Fruit fly (Drosophila melanogaster) whole organism, embryonic: ENCODE results near the gene CG17036.

Experiments
- Asciz ChIP-seq: fragments of 200-800 bp; sonication (Bioruptor generic); optimal IDR thresholded peaks from 2 replicates; lab custom pipeline; 2017; ENCODE audit warnings: missing biosample characterization, mild to moderate bottlenecking, missing genetic modification characterization, missing genetic modification reagents
- BtbVII ChIP-seq: fragments of 200-800 bp; sonication (Bioruptor generic); optimal IDR thresholded peaks from 3 replicates; lab custom pipeline; 2017; ENCODE audit warnings: missing biosample characterization, mild to moderate bottlenecking, missing genetic modification characterization
- CG10209 ChIP-seq: fragments of 200-800 bp; sonication (Bioruptor generic); optimal IDR thresholded peaks from 3 replicates; lab custom pipeline; 2017; ENCODE audit warnings: missing biosample characterization, mild to moderate bottlenecking, missing genetic modification characterization, missing genetic modification reagents
- CG1024 ChIP-seq: fragments of 200-800 bp; sonication (Bioruptor generic); IDR thresholded peaks from 2 replicates; pipeline ENCODE4 v1.3.6; 2022; ENCODE audit warnings: missing biosample characterization, missing genetic modification characterization
- CG10979 ChIP-seq: fragments of 200-800 bp; sonication (Bioruptor generic); optimal IDR thresholded peaks from 2 replicates; lab custom pipeline; 2018; ENCODE audit warnings: missing biosample characterization, mild to moderate bottlenecking, missing genetic modification characterization, moderate library complexity
- CG11504 ChIP-seq: fragments of 200-800 bp; sonication (Bioruptor generic); optimal IDR thresholded peaks from 3 replicates; lab custom pipeline; 2019; ENCODE audit warnings: missing biosample characterization, mild to moderate bottlenecking, missing genetic modification characterization, moderate library complexity
- CG14014 ChIP-seq: fragments of 200-800 bp; sonication (Bioruptor generic); IDR thresholded peaks from 2 replicates; pipeline ENCODE4 v1.3.6; 2022; ENCODE audit warnings: missing biosample characterization, missing genetic modification characterization
- CG1603 ChIP-seq: fragments of 200-800 bp; sonication (Bioruptor generic); optimal IDR thresholded peaks from 2 replicates; lab custom pipeline; 2019; ENCODE audit warnings: missing biosample characterization, mild to moderate bottlenecking, missing genetic modification characterization, moderate library complexity
- CG16815 ChIP-seq: fragments of 200-800 bp; sonication (Bioruptor generic); optimal IDR thresholded peaks from 3 replicates; lab custom pipeline; 2017; ENCODE audit warnings: missing biosample characterization, mild to moderate bottlenecking, missing genetic modification characterization
- CG17361 ChIP-seq: fragments of 200-800 bp; sonication (Bioruptor generic); IDR thresholded peaks from 3 replicates; pipeline ENCODE4 v1.3.6; 2022; ENCODE audit warnings: missing biosample characterization, missing genetic modification characterization
- CG17912 ChIP-seq: fragments of 200-800 bp; sonication (Bioruptor generic); optimal IDR thresholded peaks from 2 replicates; lab custom pipeline; 2018; ENCODE audit warnings: missing biosample characterization, mild to moderate bottlenecking, missing genetic modification characterization
- CG30403 ChIP-seq: fragments of 200-800 bp; sonication (Bioruptor generic); optimal IDR thresholded peaks from 3 replicates; lab custom pipeline; 2016; ENCODE audit warnings: missing biosample characterization, missing genetic modification characterization
- CG32772 ChIP-seq: fragments of 200-800 bp; sonication (Bioruptor generic); IDR thresholded peaks from 2 replicates; pipeline ENCODE4 v1.3.6; 2022; ENCODE audit warnings: missing biosample characterization, missing genetic modification characterization
- CG34376 ChIP-seq: fragments of 200-800 bp; sonication (Bioruptor generic); optimal IDR thresholded peaks from 2 replicates; lab custom pipeline; 2018; ENCODE audit warnings: missing biosample characterization, mild to moderate bottlenecking, missing genetic modification characterization
- CG4360 ChIP-seq: fragments of 200-800 bp; sonication (Bioruptor generic); IDR thresholded peaks from 2 replicates; pipeline ENCODE4 v1.3.6; 2022; ENCODE audit warnings: missing biosample characterization, missing genetic modification characterization
- CG4820 ChIP-seq: fragments of 200-800 bp; sonication (Bioruptor generic); optimal IDR thresholded peaks from 3 replicates; lab custom pipeline; 2016; ENCODE audit warnings: missing biosample characterization, missing genetic modification characterization
- CG5180 ChIP-seq: fragments of 200-800 bp; sonication (Bioruptor generic); optimal IDR thresholded peaks from 3 replicates; lab custom pipeline; 2017; ENCODE audit warnings: missing biosample characterization, missing genetic modification characterization, mild to moderate bottlenecking, moderate library complexity, missing genetic modification reagents
- CG7839 ChIP-seq: fragments of 200-800 bp; sonication (Bioruptor generic); optimal IDR thresholded peaks from 3 replicates; lab custom pipeline; 2018; ENCODE audit warnings: missing biosample characterization, mild to moderate bottlenecking, missing genetic modification characterization, moderate library complexity
- CG7987 ChIP-seq: fragments of 200-800 bp; sonication (Bioruptor generic); optimal IDR thresholded peaks from 2 replicates; lab custom pipeline; 2018; ENCODE audit warnings: missing biosample characterization, mild to moderate bottlenecking, missing genetic modification characterization, moderate library complexity
- Dad ChIP-seq: fragments of 200-800 bp; sonication (Bioruptor generic); optimal IDR thresholded peaks from 3 replicates; lab custom pipeline; 2016; ENCODE audit warnings: missing biosample characterization, missing genetic modification characterization
- Doc2 ChIP-seq: fragments of 200-800 bp; sonication (Bioruptor generic); IDR thresholded peaks from 2 replicates; pipeline ENCODE4 v1.3.6; 2022; ENCODE audit warnings: missing biosample characterization, missing genetic modification characterization
- Max ChIP-seq: fragments of 200-800 bp; sonication (Bioruptor generic); optimal IDR thresholded peaks from 2 replicates; lab custom pipeline; 2016; ENCODE audit warnings: missing biosample characterization, mild to moderate bottlenecking, missing genetic modification characterization
- Meics ChIP-seq: fragments of 200-800 bp; sonication (Bioruptor generic); optimal IDR thresholded peaks from 2 replicates; lab custom pipeline; 2017; ENCODE audit warnings: missing biosample characterization, mild to moderate bottlenecking, missing genetic modification characterization
- Neu2 ChIP-seq: fragments of 200-800 bp; sonication (Bioruptor generic); optimal IDR thresholded peaks from 3 replicates; lab custom pipeline; 2016; ENCODE audit warnings: missing biosample characterization, missing genetic modification characterization, borderline replicate concordance
- Nf-YB ChIP-seq: fragments of 200-800 bp; sonication (Bioruptor generic); optimal IDR thresholded peaks from 3 replicates; lab custom pipeline; 2019; ENCODE audit warnings: missing biosample characterization, mild to moderate bottlenecking, missing genetic modification characterization, moderate library complexity
- Usf ChIP-seq: fragments of 200-800 bp; sonication (Bioruptor generic); optimal IDR thresholded peaks from 2 replicates; lab custom pipeline; 2017; ENCODE audit warnings: missing genotype, missing biosample characterization, missing genetic modification characterization
- br ChIP-seq: fragments of >200 bp; optimal IDR thresholded peaks from 2 replicates; lab custom pipeline; 2017
- cas ChIP-seq: fragments of 200-800 bp; sonication (Bioruptor generic); IDR thresholded peaks from 2 replicates; pipeline ENCODE4 v1.3.6; 2022; ENCODE audit warnings: missing biosample characterization, missing genetic modification characterization
- cato ChIP-seq: fragments of 200-800 bp; sonication (Bioruptor generic); optimal IDR thresholded peaks from 2 replicates; lab custom pipeline; 2016; ENCODE audit warnings: missing biosample characterization, missing genetic modification characterization, borderline replicate concordance
- crol ChIP-seq: fragments of 200-800 bp; sonication (Bioruptor generic); IDR thresholded peaks from 2 replicates; pipeline ENCODE4 v1.3.6; 2022; ENCODE audit warnings: missing biosample characterization, missing genetic modification characterization
- dimm ChIP-seq: fragments of 200-800 bp; sonication (Bioruptor generic); IDR thresholded peaks from 2 replicates; pipeline ENCODE4 v1.3.6; 2022; ENCODE audit warnings: missing biosample characterization, missing genetic modification characterization
- dmrt99B ChIP-seq: fragments of 200-800 bp; sonication (Bioruptor generic); optimal IDR thresholded peaks from 2 replicates; lab custom pipeline; 2018; ENCODE audit warnings: missing biosample characterization, mild to moderate bottlenecking, missing genetic modification characterization, moderate library complexity
- emc ChIP-seq: fragments of 200-800 bp; sonication (Bioruptor generic); optimal IDR thresholded peaks from 2 replicates; lab custom pipeline; 2016; ENCODE audit warnings: missing biosample characterization, missing genetic modification characterization
- ems ChIP-seq: fragments of 200-800 bp; sonication (Bioruptor generic); optimal IDR thresholded peaks from 3 replicates; lab custom pipeline; 2016; ENCODE audit warnings: missing biosample characterization, missing genetic modification characterization
- ewg ChIP-seq: fragments of 200-800 bp; sonication (Bioruptor generic); optimal IDR thresholded peaks from 3 replicates; lab custom pipeline; 2017; ENCODE audit warnings: mild to moderate bottlenecking, missing biosample characterization, missing genetic modification reagents, missing genetic modification characterization
- fd3F ChIP-seq: fragments of 200-800 bp; sonication (Bioruptor generic); optimal IDR thresholded peaks from 2 replicates; lab custom pipeline; 2018; ENCODE audit warnings: missing biosample characterization, mild to moderate bottlenecking, missing genetic modification characterization, moderate library complexity
- gem ChIP-seq: fragments of 200-800 bp; sonication (Bioruptor generic); optimal IDR thresholded peaks from 2 replicates; lab custom pipeline; 2019; ENCODE audit warnings: missing biosample characterization, mild to moderate bottlenecking, missing genetic modification characterization, moderate library complexity
- gsb ChIP-seq: fragments of 200-800 bp; sonication (Bioruptor generic); IDR thresholded peaks from 2 replicates; pipeline ENCODE4 v1.3.6; 2022; ENCODE audit warnings: missing biosample characterization, missing genetic modification characterization
- hbn ChIP-seq: fragments of 200-800 bp; sonication (Bioruptor generic); IDR thresholded peaks from 2 replicates; pipeline ENCODE4 v1.3.6; 2022; ENCODE audit warnings: missing biosample characterization, missing genetic modification characterization; ENCODE audit not compliant: partially characterized antibody
- insv ChIP-seq, 2 experiments: fragments of 200-800 bp; sonication (Bioruptor generic); optimal IDR thresholded peaks; 3 replicates each; lab custom pipeline; 2016 to 2018; ENCODE audit warnings: missing biosample characterization in 2 of 2, missing genetic modification characterization in 2 of 2
- ken ChIP-seq: fragments of 200-800 bp; sonication (Bioruptor generic); IDR thresholded peaks from 3 replicates; pipeline ENCODE4 v1.3.6; 2022; ENCODE audit warnings: missing biosample characterization, missing genetic modification characterization
- mirr ChIP-seq: fragments of 200-800 bp; sonication (Bioruptor generic); optimal IDR thresholded peaks from 3 replicates; lab custom pipeline; 2018; ENCODE audit warnings: missing biosample characterization, mild to moderate bottlenecking, missing genetic modification characterization
- nom ChIP-seq: fragments of 200-800 bp; sonication (Bioruptor generic); optimal IDR thresholded peaks from 2 replicates; lab custom pipeline; 2017; ENCODE audit warnings: missing biosample characterization, missing genetic modification characterization, mild to moderate bottlenecking, moderate library complexity, missing genetic modification reagents
- org-1 ChIP-seq: fragments of 200-800 bp; sonication (Bioruptor generic); optimal IDR thresholded peaks from 2 replicates; lab custom pipeline; 2017; ENCODE audit warnings: missing biosample characterization, missing genetic modification characterization
- pum ChIP-seq: fragments of 200-800 bp; sonication (Bioruptor generic); optimal IDR thresholded peaks from 2 replicates; lab custom pipeline; 2016; ENCODE audit warnings: missing biosample characterization, missing genetic modification characterization
- rib ChIP-seq: fragments of 200-800 bp; sonication (Bioruptor generic); IDR thresholded peaks from 2 replicates; pipeline ENCODE4 v1.3.6; 2022; ENCODE audit warnings: missing biosample characterization, missing genetic modification characterization
- sna ChIP-seq: fragments of 200-800 bp; sonication (Bioruptor generic); IDR thresholded peaks from 2 replicates; pipeline ENCODE4 v1.3.6; 2022; ENCODE audit warnings: missing biosample characterization, missing genetic modification characterization; ENCODE audit not compliant: partially characterized antibody
- so ChIP-seq: fragments of 200-800 bp; sonication (Bioruptor generic); IDR thresholded peaks from 3 replicates; pipeline ENCODE4 v1.3.6; 2022; ENCODE audit warnings: missing biosample characterization, missing genetic modification characterization
- sob ChIP-seq: fragments of 200-800 bp; sonication (Bioruptor generic); IDR thresholded peaks from 2 replicates; pipeline ENCODE4 v1.3.6; 2022; ENCODE audit warnings: missing biosample characterization, missing genetic modification characterization
- stc ChIP-seq: fragments of 200-800 bp; sonication (Bioruptor generic); IDR thresholded peaks from 2 replicates; pipeline ENCODE4 v1.3.6; 2022; ENCODE audit warnings: missing biosample characterization, missing genetic modification characterization
- tup ChIP-seq: fragments of 200-800 bp; sonication (Bioruptor generic); optimal IDR thresholded peaks from 2 replicates; lab custom pipeline; 2016; ENCODE audit warnings: missing biosample characterization, mild to moderate bottlenecking, missing genetic modification characterization, moderate library complexity

The CG17036 gene

dm6 chr2L:12655731-12656326 is 44.7 kb downstream of the CG17036 start (continued):
- TF ChIP-seq ewg (GFP tag; lab: Kevin White, UChicago) (peak; percentile 59), org-1 (GFP tag; lab: Kevin White, UChicago) (no peak), Asciz (GFP tag; lab: Kevin White, UChicago) (no peak), pum (GFP tag; lab: Kevin White, UChicago) (no peak), CG4820 (GFP tag; lab: Kevin White, UChicago) (no peak), insv (GFP tag; optimal IDR thresholded peaks at IDR 0.05; lab: Kevin White, UChicago) (no peak), crol (GFP tag; lab: Robert Waterston, UW) (peak; percentile 78), cato (GFP tag; lab: Kevin White, UChicago) (no peak), rib (GFP tag; lab: Robert Waterston, UW) (no peak), dmrt99B (tag; lab: Kevin White, UChicago) (peak; percentile 4), CG17912 (GFP tag; lab: Kevin White, UChicago) (no peak), Nf-YB (peak; percentile 98), br (lab: Kevin White, UChicago) (no peak), CG11504 (tag; lab: Kevin White, UChicago) (peak; percentile 57), Doc2 (no peak), BtbVII (GFP tag; lab: Kevin White, UChicago) (no peak), CG32772 (no peak), CG7987 (GFP tag; lab: Kevin White, UChicago) (no peak), tup (GFP tag; lab: Kevin White, UChicago) (no peak), CG30403 (no peak), fd3F (GFP tag; lab: Kevin White, UChicago) (no peak), mirr (GFP tag; lab: Kevin White, UChicago) (no peak), sob (GFP tag; lab: Robert Waterston, UW) (no peak), so (GFP tag; lab: Robert Waterston, UW) (no peak), gsb (GFP tag; lab: Robert Waterston, UW) (no peak), CG10209 (GFP tag; lab: Kevin White, UChicago) (no peak), ken (GFP tag; lab: Robert Waterston, UW) (no peak), Neu2 (GFP tag; lab: Kevin White, UChicago) (no peak), Dad (GFP tag; lab: Kevin White, UChicago) (no peak), Usf (GFP tag; lab: Kevin White, UChicago) (no peak), CG7839 (tag; lab: Kevin White, UChicago) (peak; percentile 23), CG17361 (no peak), CG1603 (no peak), CG14014 (GFP tag; lab: Robert Waterston, UW) (no peak), CG10979 (peak; percentile 14), CG34376 (no peak), nom (GFP tag; lab: Kevin White, UChicago) (no peak), CG4360 (GFP tag; lab: Robert Waterston, UW) (no peak), CG1024 (no peak), stc (GFP tag; lab: Robert Waterston, UW) (no peak), dimm (GFP tag; lab: Robert Waterston, UW) (no peak), gem (tag; lab: Kevin White, UChicago) (peak; percentile 37), Meics (no peak), hbn (GFP tag; lab: Robert Waterston, UW) (no peak), emc (GFP tag; lab: Kevin White, UChicago) (no peak), cas (GFP tag; lab: Robert Waterston, UW) (no peak), Max (GFP tag; lab: Kevin White, UChicago) (no peak), CG5180 (GFP tag; lab: Kevin White, UChicago) (no peak), sna (GFP tag; lab: Robert Waterston, UW) (peak; percentile 38; the same call in 1 of the 2 replicates), CG16815 (GFP tag; lab: Kevin White, UChicago) (no peak), ems (GFP tag; lab: Kevin White, UChicago) (no peak)
